Worm (Caenorhabditis elegans) whole organism, L4 larva: ENCODE results near the gene srz-91.
"Not testable (repeated sequence)": the region's sequence is repeated elsewhere in the genome, so short reads cannot be mapped to it uniquely, and the experiment has no call there.

ENCODE experiments used
- D1046.2 ChIP-seq: fragments of 200-800 bp; sonication (Bioruptor generic); IDR thresholded peaks from 2 replicates; pipeline ENCODE4 v1.3.6; 2022; ENCODE audit warnings: missing genetic modification characterization, missing compliant biosample characterization
- F26F4.8 ChIP-seq: fragments of 200-800 bp; sonication (Bioruptor generic); conservative IDR thresholded peaks from 2 replicates; pipeline ENCODE4 v1.3.6; 2022; ENCODE audit warnings: missing genetic modification characterization, missing compliant biosample characterization
- R02D3.7 ChIP-seq: fragments of 150-350 bp; sonication (generic microtip); optimal IDR thresholded peaks from 3 replicates; lab custom pipeline; 2014; ENCODE audit warnings: missing biosample characterization, missing genetic modification characterization
- Y5F2A.4 ChIP-seq: fragments of 200-800 bp; sonication (Bioruptor generic); optimal IDR thresholded peaks from 2 replicates; lab custom pipeline; 2018; ENCODE audit warnings: mild to moderate bottlenecking, missing genetic modification characterization, missing compliant biosample characterization
- Y75B8A.6 ChIP-seq: fragments of 200-800 bp; sonication (Bioruptor generic); IDR thresholded peaks from 2 replicates; pipeline ENCODE4 v1.3.6; 2022; ENCODE audit warnings: missing genetic modification reagents, missing genetic modification characterization, missing compliant biosample characterization
- ZK546.5 ChIP-seq, 2 experiments: sonication (generic microtip); optimal IDR thresholded peaks; 2 replicates each; lab custom pipeline; 2017; ENCODE audit warnings: missing biosample characterization in 2 of 2, missing genetic modification characterization in 2 of 2
- aha-1 ChIP-seq: fragments of 150-350 bp; peaks from one replicate; lab custom pipeline; 2014; ENCODE audit warnings: missing biosample characterization, missing genetic modification characterization
- aly-2 ChIP-seq: sonication (generic microtip); optimal IDR thresholded peaks from 2 replicates; lab custom pipeline; 2018; ENCODE audit warnings: missing biosample characterization, missing genetic modification characterization
- ama-1 ChIP-seq: fragments of 150-350 bp; optimal IDR thresholded peaks from 2 replicates; lab custom pipeline; 2014; ENCODE audit warnings: inconsistent platforms, mixed read lengths
- arid-1 ChIP-seq: fragments of 200-800 bp; sonication (Bioruptor generic); conservative IDR thresholded peaks from 2 replicates; pipeline ENCODE4 v1.3.6; 2022; ENCODE audit warnings: missing genetic modification reagents, missing genetic modification characterization, missing compliant biosample characterization
- ceh-44 ChIP-seq: fragments of 200-800 bp; sonication (Bioruptor generic); IDR thresholded peaks from 2 replicates; pipeline ENCODE4 v1.3.6; 2022; ENCODE audit warnings: missing genetic modification reagents, missing genetic modification characterization, missing compliant biosample characterization
- ceh-62 ChIP-seq: sonication (generic microtip); optimal IDR thresholded peaks from 2 replicates; lab custom pipeline; 2017; ENCODE audit warnings: missing biosample characterization, missing genetic modification characterization
- daf-19 ChIP-seq: fragments of 200-800 bp; sonication (Bioruptor generic); conservative IDR thresholded peaks from 2 replicates; pipeline ENCODE4 v1.3.6; 2022; ENCODE audit warnings: missing genetic modification characterization, missing compliant biosample characterization
- daf-8 ChIP-seq: fragments of 200-800 bp; sonication (Bioruptor generic); IDR thresholded peaks from 2 replicates; pipeline ENCODE4 v1.3.6; 2022; ENCODE audit warnings: missing genetic modification characterization, missing compliant biosample characterization
- dmd-6 ChIP-seq: fragments of 200-800 bp; sonication (Bioruptor generic); IDR thresholded peaks from 2 replicates; pipeline ENCODE4 v1.3.6; 2022; ENCODE audit warnings: missing genetic modification reagents, missing genetic modification characterization, missing compliant biosample characterization
- dmd-8 ChIP-seq: fragments of 200-800 bp; sonication (Bioruptor generic); IDR thresholded peaks from 2 replicates; pipeline ENCODE4 v1.3.6; 2022; ENCODE audit warnings: missing genetic modification characterization, missing compliant biosample characterization
- fkh-10 ChIP-seq: fragments of 150-350 bp; optimal IDR thresholded peaks from 2 replicates; lab custom pipeline; 2014; ENCODE audit warnings: missing biosample characterization, missing genetic modification reagents, missing genetic modification characterization
- gei-8 ChIP-seq: fragments of 200-800 bp; sonication (Bioruptor generic); optimal IDR thresholded peaks from 2 replicates; lab custom pipeline; 2018; ENCODE audit warnings: mild to moderate bottlenecking, missing genetic modification characterization, missing compliant biosample characterization
- hif-1 ChIP-seq, 2 experiments: sonication (generic microtip); optimal IDR thresholded peaks; 2 replicates each; lab custom pipeline; 2016 to 2017; ENCODE audit warnings: missing compliant biosample characterization in 2 of 2, missing genetic modification characterization in 2 of 2, missing genetic modification reagents in 2 of 2, missing genotype in 2 of 2, mild to moderate bottlenecking in 1 of 2
- hmg-1.1 ChIP-seq: fragments of 200-800 bp; sonication (Bioruptor generic); IDR thresholded peaks from 2 replicates; pipeline ENCODE4 v1.3.6; 2022; ENCODE audit warnings: missing genetic modification reagents, missing genetic modification characterization, missing compliant biosample characterization
- jun-1 ChIP-seq: fragments of 150-350 bp; optimal IDR thresholded peaks from 2 replicates; lab custom pipeline; 2014; ENCODE audit warnings: missing biosample characterization, missing genetic modification reagents, missing genetic modification characterization
- lim-7 ChIP-seq: fragments of 200-800 bp; sonication (Bioruptor generic); IDR thresholded peaks from 2 replicates; pipeline ENCODE4 v1.3.6; 2022; ENCODE audit warnings: missing genetic modification characterization, missing compliant biosample characterization
- lin-38 ChIP-seq: fragments of 200-800 bp; sonication (Bioruptor generic); IDR thresholded peaks from 2 replicates; pipeline ENCODE4 v1.3.6; 2022; ENCODE audit warnings: missing genetic modification reagents, missing genetic modification characterization, missing compliant biosample characterization
- madf-9 ChIP-seq: fragments of 200-800 bp; sonication (Bioruptor generic); conservative IDR thresholded peaks from 2 replicates; pipeline ENCODE4 v1.3.6; 2022; ENCODE audit warnings: missing genetic modification reagents, missing genetic modification characterization, missing compliant biosample characterization
- nhr-10 ChIP-seq: fragments of 150-350 bp; optimal IDR thresholded peaks from 2 replicates; lab custom pipeline; 2014; ENCODE audit warnings: missing biosample characterization, missing genetic modification characterization
- nhr-11 ChIP-seq: fragments of 150-350 bp; optimal IDR thresholded peaks from 2 replicates; lab custom pipeline; 2014; ENCODE audit warnings: missing biosample characterization, missing genetic modification characterization
- nhr-25 ChIP-seq: sonication (generic microtip); optimal IDR thresholded peaks from 2 replicates; lab custom pipeline; 2017; ENCODE audit warnings: missing genetic modification characterization, mild to moderate bottlenecking, missing compliant biosample characterization, antibody characterized with exemption, moderate library complexity, borderline replicate concordance; ENCODE audit not compliant: insufficient read depth
- nhr-6 ChIP-seq: fragments of 150-350 bp; optimal IDR thresholded peaks from 2 replicates; lab custom pipeline; 2014; ENCODE audit warnings: missing biosample characterization, missing genetic modification characterization
- nhr-76 ChIP-seq: fragments of 150-350 bp; optimal IDR thresholded peaks from 2 replicates; lab custom pipeline; 2014; ENCODE audit warnings: missing biosample characterization, missing genetic modification characterization
- php-3 ChIP-seq: fragments of 200-800 bp; sonication (Bioruptor generic); IDR thresholded peaks from 2 replicates; pipeline ENCODE4 v1.3.6; 2022; ENCODE audit warnings: missing genetic modification reagents, missing genetic modification characterization, missing compliant biosample characterization
- pqm-1 ChIP-seq: sonication (generic microtip); optimal IDR thresholded peaks from 2 replicates; lab custom pipeline; 2017; ENCODE audit warnings: missing biosample characterization, missing genetic modification characterization
- skn-1 ChIP-seq: fragments of 150-350 bp; optimal IDR thresholded peaks from 2 replicates; lab custom pipeline; 2014; ENCODE audit warnings: missing biosample characterization, missing genetic modification characterization
- snpc-4 ChIP-seq: fragments of 150-350 bp; optimal IDR thresholded peaks from 2 replicates; lab custom pipeline; 2014; ENCODE audit warnings: missing biosample characterization, missing genetic modification characterization
- tag-97 ChIP-seq: fragments of 200-800 bp; sonication (Bioruptor generic); IDR thresholded peaks from 2 replicates; pipeline ENCODE4 v1.3.6; 2022; ENCODE audit warnings: missing genetic modification characterization, missing compliant biosample characterization
- unc-39 ChIP-seq: sonication (generic microtip); optimal IDR thresholded peaks from 2 replicates; lab custom pipeline; 2017; ENCODE audit warnings: missing biosample characterization, missing genetic modification characterization
- zfp-3 ChIP-seq: fragments of 200-800 bp; sonication (Bioruptor generic); conservative IDR thresholded peaks from 2 replicates; pipeline ENCODE4 v1.3.6; 2022; ENCODE audit warnings: missing genetic modification reagents, missing genetic modification characterization, missing compliant biosample characterization
- zip-11 ChIP-seq: fragments of 200-800 bp; sonication (Bioruptor generic); IDR thresholded peaks from 2 replicates; pipeline ENCODE4 v1.3.6; 2022; ENCODE audit warnings: missing genetic modification characterization, missing compliant biosample characterization

Gene srz-91

DNA sequence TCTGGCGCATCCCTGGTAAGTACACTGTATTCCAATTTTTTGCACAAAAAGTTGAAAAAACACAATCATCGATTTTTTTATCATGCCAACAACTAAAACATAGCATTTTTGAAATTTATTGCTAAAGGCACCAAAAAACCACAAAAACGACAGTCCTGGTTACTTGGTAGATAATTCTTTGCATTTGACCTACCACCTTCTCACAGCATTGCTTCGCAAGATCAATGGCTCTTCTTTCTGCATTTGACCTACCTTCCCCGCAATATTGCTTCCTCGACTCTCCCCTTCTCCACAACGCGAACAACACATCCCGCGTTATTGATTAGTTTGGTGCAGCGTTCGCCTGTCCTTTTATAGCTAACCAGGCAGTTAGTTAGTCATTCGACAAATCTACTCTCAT is 6.4 kb upstream of the srz-91 start, which contains the start of gene ztf-25:
ztf-25 (plus strand) TSS at position 301 of the 400 bp plus-strand sequence.
- TF ChIP-seq Y5F2A.4 (GFP tag; lab: Kevin White, UChicago) (no peak), jun-1 (tag; lab: Kevin White, UChicago) (no peak), lin-38 (GFP tag; lab: Robert Waterston, UW) (no peak), zip-11 (GFP tag; lab: Robert Waterston, UW) (no peak), unc-39 (tag; lab: Kevin White, UChicago) (no peak), nhr-25 (tag; lab: Kevin White, UChicago) (no peak), skn-1 (no peak), nhr-10 (tag; lab: Kevin White, UChicago) (no peak), dmd-8 (GFP tag; lab: Robert Waterston, UW) (no peak), fkh-10 (GFP tag; lab: Kevin White, UChicago) (no peak), arid-1 (no peak), aha-1 (tag; lab: Kevin White, UChicago) (no peak), R02D3.7 (no peak), zfp-3 (GFP tag; lab: Robert Waterston, UW) (no peak), madf-9 (GFP tag; lab: Robert Waterston, UW) (no peak), nhr-6 (no peak), F26F4.8 (GFP tag; lab: Robert Waterston, UW) (no peak), ceh-44 (GFP tag; lab: Robert Waterston, UW) (no peak), snpc-4 (no peak)

DNA sequence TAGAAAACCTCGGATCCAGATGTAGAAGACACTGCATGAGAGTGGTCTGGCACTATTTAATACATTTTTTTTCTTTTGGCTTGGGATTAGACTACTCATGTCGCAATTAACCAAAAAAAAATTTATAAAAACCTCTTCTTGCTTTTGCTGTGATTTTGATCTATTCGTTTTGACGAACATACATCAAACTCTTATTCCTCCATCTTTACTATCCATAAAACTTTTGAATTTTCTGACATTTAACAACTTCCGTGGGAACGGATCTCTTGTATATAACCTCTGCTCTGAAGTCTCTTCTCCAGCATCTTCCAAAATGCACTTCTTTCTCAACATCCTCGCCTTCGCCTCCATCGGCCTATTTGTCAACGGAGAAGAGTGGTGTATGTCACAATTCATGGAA is 1.8 kb upstream of the srz-91 start, which contains the start of gene Y6G8.16:
Y6G8.16 (plus strand) TSS at position 301 of the 400 bp plus-strand sequence.
- not testable (repeated sequence) for TF ChIP-seq nhr-76 (tag; lab: Kevin White, UChicago); dmd-6 (GFP tag; lab: Robert Waterston, UW); unc-39 (tag; lab: Kevin White, UChicago)

DNA sequence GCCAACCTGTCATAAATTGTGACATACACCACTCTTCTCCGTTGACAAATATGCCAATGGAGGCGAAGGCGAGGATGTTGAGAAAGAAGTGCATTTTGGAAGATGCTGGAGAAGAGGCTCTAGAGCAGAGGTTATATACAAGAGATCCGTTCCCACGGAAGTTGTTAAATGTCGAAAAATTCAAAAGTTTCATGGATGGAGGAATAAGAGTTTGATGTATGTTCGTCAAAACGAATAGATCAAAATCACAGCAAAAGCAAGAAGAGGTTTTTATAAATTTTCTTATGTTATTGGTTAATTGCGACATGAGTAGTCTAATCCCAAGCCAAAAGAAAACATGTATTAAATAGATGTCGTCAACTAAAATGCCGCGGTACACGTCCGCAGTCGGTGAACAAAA is 2.6 kb downstream of the srz-91 start, which contains the start of gene Y6G8.15:
Y6G8.15 (minus strand) TSS at position 101 of the 400 bp plus-strand sequence.
- TF ChIP-seq Y75B8A.6; ZK546.5 (tag; optimal IDR thresholded peaks at IDR 0.05; lab: Kevin White, UChicago); nhr-11 (tag; lab: Kevin White, UChicago): not testable (repeated sequence)

- TF ChIP-seq daf-19, result no peak
- TF ChIP-seq madf-9 (GFP tag; lab: Robert Waterston, UW), result no peak
- no peak for TF ChIP-seq daf-8 (GFP tag; lab: Robert Waterston, UW)
- no peak for TF ChIP-seq tag-97 (GFP tag; lab: Robert Waterston, UW)
- no peak for TF ChIP-seq dmd-6 (GFP tag; lab: Robert Waterston, UW)
- TF ChIP-seq ceh-62, result no peak
- no peak for TF ChIP-seq hmg-1.1 (GFP tag; lab: Robert Waterston, UW)
- no peak for TF ChIP-seq gei-8 (GFP tag; lab: Kevin White, UChicago)
- no peak for TF ChIP-seq D1046.2
- TF ChIP-seq aly-2 (tag; lab: Kevin White, UChicago), result no peak
- TF ChIP-seq lim-7 (GFP tag; lab: Robert Waterston, UW), result no peak
Measured at ce11 chrV:17614251-17614650, 6.4 kb downstream of the srz-91 start, which contains the start of gene Y6G8.14. Y6G8.14 (minus strand) TSS chrV:17614351.

DNA sequence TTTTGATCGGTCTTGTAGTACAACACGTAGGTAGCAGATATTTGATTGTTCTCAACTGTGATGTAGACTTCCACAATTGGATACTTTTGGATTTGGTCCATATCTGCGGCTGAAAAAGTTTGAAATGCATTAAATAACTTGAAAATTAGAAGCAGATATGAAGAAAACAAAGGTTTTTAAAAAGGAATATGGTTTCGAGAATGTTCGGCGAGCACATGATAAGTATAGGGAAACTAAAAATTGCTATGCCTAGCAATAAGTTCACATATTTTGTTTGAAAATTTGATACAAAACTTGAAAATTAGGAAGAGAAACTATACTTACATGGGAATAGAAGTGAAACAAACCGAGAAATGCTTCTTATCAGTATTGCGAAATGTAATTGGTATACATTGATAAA is 7.7 kb downstream of the srz-91 start, which contains the start of gene Y6G8.5:
Y6G8.5 (minus strand) TSS at position 101 of the 400 bp plus-strand sequence.
- TF ChIP-seq ama-1 (lab: Kevin White, UChicago), result no peak
- TF ChIP-seq php-3 (GFP tag; lab: Robert Waterston, UW), result no peak
- TF ChIP-seq hif-1 (tag; optimal IDR thresholded peaks at IDR 0.05; lab: Kevin White, UChicago), result no peak
- peak; percentile 64 for TF ChIP-seq pqm-1
- TF ChIP-seq, all 104 proteins: peak for 1
